Worm (Caenorhabditis elegans) whole organism, L1 larva: ENCODE data around the gene T14G12.12.

Experiments used
- aly-2 ChIP-seq: fragments of 150-350 bp; optimal IDR thresholded peaks from 2 replicates; lab custom pipeline; 2014; ENCODE audit warnings: missing biosample characterization, missing genetic modification characterization
- ceh-88 ChIP-seq: fragments of 200-800 bp; sonication (Bioruptor generic); IDR thresholded peaks from 2 replicates; pipeline ENCODE4 v1.3.6; 2022; ENCODE audit warnings: missing genetic modification characterization, missing compliant biosample characterization
- ceh-90 ChIP-seq: sonication (generic microtip); optimal IDR thresholded peaks from 2 replicates; lab custom pipeline; 2016; ENCODE audit warnings: missing genetic modification characterization, missing compliant biosample characterization
- dsc-1 ChIP-seq: sonication (generic microtip); optimal IDR thresholded peaks from 2 replicates; lab custom pipeline; 2016; ENCODE audit warnings: mild to moderate bottlenecking, missing genetic modification characterization, missing compliant biosample characterization
- lin-15B ChIP-seq: fragments of 150-350 bp; sonication (generic microtip); optimal IDR thresholded peaks from 3 replicates; lab custom pipeline; 2014; ENCODE audit warnings: missing biosample characterization, missing genetic modification characterization
- lin-39 ChIP-seq: fragments of 150-350 bp; optimal IDR thresholded peaks from 2 replicates; lab custom pipeline; 2014; ENCODE audit warnings: missing biosample characterization, missing genetic modification reagents, missing genetic modification characterization
- lsy-2 ChIP-seq, 2 experiments: fragments of 150-350 bp; optimal IDR thresholded peaks; 2 replicates each; lab custom pipeline; 2014; ENCODE audit warnings: missing biosample characterization in 2 of 2, missing genetic modification characterization in 2 of 2
- mdl-1 ChIP-seq, 2 experiments: fragments of 150-350 bp; optimal IDR thresholded peaks; 2 replicates each; lab custom pipeline; 2014 to 2017; ENCODE audit warnings: missing biosample characterization in 2 of 2, missing genetic modification characterization in 2 of 2, inconsistent platforms in 1 of 2
- nhr-28 ChIP-seq: fragments of 150-350 bp; optimal IDR thresholded peaks from 2 replicates; lab custom pipeline; 2014; ENCODE audit warnings: missing biosample characterization, missing genetic modification characterization
- unc-98 ChIP-seq: fragments of 200-800 bp; sonication (Bioruptor generic); IDR thresholded peaks from 2 replicates; pipeline ENCODE4 v1.3.6; 2022; ENCODE audit warnings: missing genetic modification characterization, missing compliant biosample characterization
- zip-4 ChIP-seq: fragments of 200-800 bp; sonication (Bioruptor generic); optimal IDR thresholded peaks from 2 replicates; lab custom pipeline; 2018; ENCODE audit warnings: mild to moderate bottlenecking, missing genetic modification characterization, moderate library complexity, missing compliant biosample characterization

ce11 chrX:3759345-3759744, 1.0 kb upstream of the T14G12.12 start, which contains the start of gene T14G12.6:
- TF ChIP-seq mdl-1 (tag; optimal IDR thresholded peaks at IDR 0.05; lab: Kevin White, UChicago) = no peak
- TF ChIP-seq ceh-88 (GFP tag; lab: Robert Waterston, UW) = no peak
- TF ChIP-seq ceh-90 (tag; lab: Kevin White, UChicago) = no peak
- no peak for TF ChIP-seq nhr-28 (tag; lab: Kevin White, UChicago)
- TF ChIP-seq unc-98 (GFP tag; lab: Robert Waterston, UW) = no peak
- TF ChIP-seq lin-39 = no peak
- TF ChIP-seq lin-15B (tag; lab: Kevin White, UChicago) = no peak
- no peak for TF ChIP-seq dsc-1 (tag; lab: Kevin White, UChicago)
- TF ChIP-seq aly-2 = no peak
- no peak for TF ChIP-seq zip-4
- no peak for TF ChIP-seq lsy-2 (tag; optimal IDR thresholded peaks at IDR 0.05; lab: Kevin White, UChicago)
